Fruit fly (Drosophila melanogaster) Kc167 (cell line): ENCODE results near the gene CG13599.

ENCODE experiments used
- Sin3A ChIP-seq: fragments of >200 bp; optimal IDR thresholded peaks from 2 replicates; lab custom pipeline; 2018; ENCODE audit warnings: missing external identifiers
- psq ChIP-seq: fragments of >200 bp; optimal IDR thresholded peaks from 2 replicates; lab custom pipeline; 2017; ENCODE audit warnings: missing external identifiers
- ttk ChIP-seq: sonication (Bioruptor generic); optimal IDR thresholded peaks from 2 replicates; lab custom pipeline; 2017; ENCODE audit warnings: missing external identifiers

dm6 chr3R:23938564-23939122, 7.2 kb downstream of the CG13599 start:
- no peak for TF ChIP-seq Sin3A (lab: Kevin White, UChicago)
- no peak for TF ChIP-seq psq (lab: Kevin White, UChicago)
- TF ChIP-seq ttk (lab: Kevin White, UChicago): no peak
